Worm (Caenorhabditis elegans) whole organism, L1 larva: Measurements from ENCODE around the gene C50E3.11.

Source experiments
- C04F5.9 ChIP-seq: sonication (generic microtip); optimal IDR thresholded peaks from 2 replicates; lab custom pipeline; 2016; ENCODE audit warnings: missing genetic modification characterization, missing compliant biosample characterization
- C34B4.2 ChIP-seq: sonication (generic microtip); optimal IDR thresholded peaks from 2 replicates; lab custom pipeline; 2017; ENCODE audit warnings: mild to moderate bottlenecking, missing genetic modification characterization, missing compliant biosample characterization
- Y116A8C.19 ChIP-seq: sonication (generic microtip); optimal IDR thresholded peaks from 2 replicates; lab custom pipeline; 2016; ENCODE audit warnings: missing compliant biosample characterization, missing genetic modification characterization, borderline replicate concordance
- aha-1 ChIP-seq: fragments of 150-350 bp; optimal IDR thresholded peaks from 2 replicates; lab custom pipeline; 2014; ENCODE audit warnings: missing biosample characterization, missing genetic modification characterization
- alr-1 ChIP-seq: fragments of 200-800 bp; sonication (Bioruptor generic); optimal IDR thresholded peaks from 2 replicates; lab custom pipeline; 2018; ENCODE audit warnings: borderline replicate concordance, mild to moderate bottlenecking, missing genetic modification characterization, missing compliant biosample characterization
- ceh-8 ChIP-seq: fragments of 200-800 bp; sonication (Bioruptor generic); optimal IDR thresholded peaks from 2 replicates; lab custom pipeline; 2018; ENCODE audit warnings: mild to moderate bottlenecking, missing genetic modification characterization, moderate library complexity, missing compliant biosample characterization
- ceh-82 ChIP-seq, 3 experiments: fragments of 150-350 bp in 1 of 3; sonication (generic microtip) in 2 of 3; optimal IDR thresholded peaks; 2 replicates each; lab custom pipeline; 2014 to 2017; ENCODE audit warnings: missing biosample characterization in 3 of 3, missing genetic modification characterization in 3 of 3
- ceh-88 ChIP-seq: fragments of 200-800 bp; sonication (Bioruptor generic); IDR thresholded peaks from 2 replicates; pipeline ENCODE4 v1.3.6; 2022; ENCODE audit warnings: missing genetic modification characterization, missing compliant biosample characterization
- ceh-90 ChIP-seq: sonication (generic microtip); optimal IDR thresholded peaks from 2 replicates; lab custom pipeline; 2016; ENCODE audit warnings: missing genetic modification characterization, missing compliant biosample characterization
- efl-3 ChIP-seq: fragments of 200-800 bp; sonication (Bioruptor generic); optimal IDR thresholded peaks from 2 replicates; lab custom pipeline; 2018; ENCODE audit warnings: mild to moderate bottlenecking, missing genetic modification characterization, missing compliant biosample characterization
- egl-13 ChIP-seq: sonication (generic microtip); optimal IDR thresholded peaks from 2 replicates; lab custom pipeline; 2016; ENCODE audit warnings: missing genotype, missing genetic modification reagents, missing genetic modification characterization, missing compliant biosample characterization
- elt-2 ChIP-seq: sonication (generic microtip); optimal IDR thresholded peaks from 2 replicates; lab custom pipeline; 2016; ENCODE audit warnings: missing genetic modification characterization, mild to moderate bottlenecking, inconsistent platforms, missing compliant biosample characterization, missing genetic modification reagents
- fkh-8 ChIP-seq: sonication (generic microtip); optimal IDR thresholded peaks from 2 replicates; lab custom pipeline; 2016; ENCODE audit warnings: mild to moderate bottlenecking, missing genetic modification characterization, missing compliant biosample characterization
- grh-1 ChIP-seq: fragments of 200-800 bp; sonication (Bioruptor generic); IDR thresholded peaks from 2 replicates; pipeline ENCODE4 v1.3.6; 2022; ENCODE audit warnings: missing genetic modification reagents, missing genetic modification characterization, missing compliant biosample characterization
- hlh-17 ChIP-seq: fragments of 200-800 bp; sonication (Bioruptor generic); optimal IDR thresholded peaks from 2 replicates; lab custom pipeline; 2018; ENCODE audit warnings: missing genetic modification characterization, mild to moderate bottlenecking, missing compliant biosample characterization, moderate library complexity, borderline replicate concordance
- hlh-4 ChIP-seq: sonication (generic microtip); optimal IDR thresholded peaks from 2 replicates; lab custom pipeline; 2016; ENCODE audit warnings: mild to moderate bottlenecking, missing genetic modification characterization, missing compliant biosample characterization
- lsy-2 ChIP-seq, 2 experiments: fragments of 150-350 bp; optimal IDR thresholded peaks; 2 replicates each; lab custom pipeline; 2014; ENCODE audit warnings: missing biosample characterization in 2 of 2, missing genetic modification characterization in 2 of 2
- mdl-1 ChIP-seq, 2 experiments: fragments of 150-350 bp; optimal IDR thresholded peaks; 2 replicates each; lab custom pipeline; 2014 to 2017; ENCODE audit warnings: missing biosample characterization in 2 of 2, missing genetic modification characterization in 2 of 2, inconsistent platforms in 1 of 2
- mef-2 ChIP-seq: fragments of 150-350 bp; optimal IDR thresholded peaks from 2 replicates; lab custom pipeline; 2014; ENCODE audit warnings: missing biosample characterization, missing genetic modification characterization
- mep-1 ChIP-seq: fragments of 150-350 bp; optimal IDR thresholded peaks from 2 replicates; lab custom pipeline; 2014; ENCODE audit warnings: missing biosample characterization, missing genetic modification characterization
- nhr-12 ChIP-seq: sonication (generic microtip); optimal IDR thresholded peaks from 2 replicates; lab custom pipeline; 2017; ENCODE audit warnings: missing biosample characterization, missing genetic modification characterization
- nhr-19 ChIP-seq: fragments of 200-800 bp; sonication (Bioruptor generic); conservative IDR thresholded peaks from 2 replicates; pipeline ENCODE4 v1.3.6; 2022; ENCODE audit warnings: missing genetic modification characterization, missing compliant biosample characterization
- nhr-237 ChIP-seq: fragments of 150-350 bp; optimal IDR thresholded peaks from 2 replicates; lab custom pipeline; 2014; ENCODE audit warnings: missing biosample characterization, missing genetic modification characterization
- nhr-47 ChIP-seq: sonication (generic microtip); optimal IDR thresholded peaks from 2 replicates; lab custom pipeline; 2016; ENCODE audit warnings: mild to moderate bottlenecking, missing genetic modification characterization, moderate library complexity, missing compliant biosample characterization
- nhr-71 ChIP-seq: sonication (generic microtip); optimal IDR thresholded peaks from 2 replicates; lab custom pipeline; 2016; ENCODE audit warnings: mild to moderate bottlenecking, missing genetic modification characterization, moderate library complexity, missing compliant biosample characterization
- nhr-76 ChIP-seq: sonication (generic microtip); optimal IDR thresholded peaks from 2 replicates; lab custom pipeline; 2017; ENCODE audit warnings: missing biosample characterization, missing genetic modification characterization
- nhr-77 ChIP-seq: fragments of 150-350 bp; optimal IDR thresholded peaks from 2 replicates; lab custom pipeline; 2014; ENCODE audit warnings: missing biosample characterization, missing genetic modification characterization
- nhr-85 ChIP-seq: sonication (generic microtip); peaks from one replicate; lab custom pipeline; 2016; ENCODE audit warnings: missing genetic modification characterization, inconsistent platforms, missing compliant biosample characterization
- nhr-90 ChIP-seq: sonication (generic microtip); optimal IDR thresholded peaks from 2 replicates; lab custom pipeline; 2016; ENCODE audit warnings: mild to moderate bottlenecking, missing genetic modification characterization, missing compliant biosample characterization; ENCODE audit not compliant: poor library complexity
- pag-3 ChIP-seq: sonication (generic microtip); optimal IDR thresholded peaks from 2 replicates; lab custom pipeline; 2017; ENCODE audit warnings: missing genetic modification characterization, mild to moderate bottlenecking, missing compliant biosample characterization, antibody characterized with exemption, borderline replicate concordance; ENCODE audit not compliant: insufficient read depth
- pax-3 ChIP-seq: fragments of 200-800 bp; sonication (Bioruptor generic); optimal IDR thresholded peaks from 2 replicates; lab custom pipeline; 2018; ENCODE audit warnings: mild to moderate bottlenecking, missing genetic modification characterization, moderate library complexity, missing compliant biosample characterization
- snu-23 ChIP-seq: sonication (generic microtip); optimal IDR thresholded peaks from 2 replicates; lab custom pipeline; 2016; ENCODE audit warnings: missing genetic modification characterization, missing compliant biosample characterization
- sptf-1 ChIP-seq: fragments of 150-350 bp; optimal IDR thresholded peaks from 2 replicates; lab custom pipeline; 2014; ENCODE audit warnings: missing biosample characterization, missing genetic modification characterization
- swsn-7 ChIP-seq: sonication (generic microtip); optimal IDR thresholded peaks from 2 replicates; lab custom pipeline; 2016; ENCODE audit warnings: missing genetic modification characterization, missing compliant biosample characterization
- tbx-2 ChIP-seq: sonication (generic microtip); optimal IDR thresholded peaks from 2 replicates; lab custom pipeline; 2016; ENCODE audit warnings: missing genetic modification characterization, missing compliant biosample characterization
- tlp-1 ChIP-seq: fragments of 150-350 bp; optimal IDR thresholded peaks from 2 replicates; lab custom pipeline; 2014; ENCODE audit warnings: missing biosample characterization, missing genetic modification characterization
- unc-30 ChIP-seq: sonication (generic microtip); optimal IDR thresholded peaks from 2 replicates; lab custom pipeline; 2017; ENCODE audit warnings: missing biosample characterization, missing genetic modification characterization
- unc-62 ChIP-seq: fragments of 150-350 bp; optimal IDR thresholded peaks from 2 replicates; lab custom pipeline; 2014; ENCODE audit warnings: missing biosample characterization, missing genetic modification reagents, missing genetic modification characterization
- unc-98 ChIP-seq: fragments of 200-800 bp; sonication (Bioruptor generic); IDR thresholded peaks from 2 replicates; pipeline ENCODE4 v1.3.6; 2022; ENCODE audit warnings: missing genetic modification characterization, missing compliant biosample characterization
- xbp-1 ChIP-seq: sonication (generic microtip); optimal IDR thresholded peaks from 2 replicates; lab custom pipeline; 2016; ENCODE audit warnings: missing genetic modification characterization, missing compliant biosample characterization

Gene C50E3.11

ce11 chrV:7609698-7610420, 6.6 kb upstream of the C50E3.11 start, which contains the start of the genes folt-3 and clec-214:
Gene folt-3 (minus strand): TSS chrV:7609748.
Gene clec-214 (plus strand): TSS chrV:7610370.
- TF ChIP-seq aha-1 (tag; lab: Kevin White, UChicago) = no peak
- TF ChIP-seq elt-2 (tag; lab: Kevin White, UChicago) = peak; percentile 32

- no peak for TF ChIP-seq nhr-12 (tag; lab: Kevin White, UChicago)
- no peak for TF ChIP-seq Y116A8C.19 (tag; lab: Kevin White, UChicago)
- TF ChIP-seq mef-2 (tag; lab: Kevin White, UChicago) = no peak
Observed at ce11 chrV:7604858-7605257, 1.6 kb upstream of the C50E3.11 start, which contains the start of gene clec-213. Gene clec-213 (plus strand): TSS chrV:7605158.

DNA sequence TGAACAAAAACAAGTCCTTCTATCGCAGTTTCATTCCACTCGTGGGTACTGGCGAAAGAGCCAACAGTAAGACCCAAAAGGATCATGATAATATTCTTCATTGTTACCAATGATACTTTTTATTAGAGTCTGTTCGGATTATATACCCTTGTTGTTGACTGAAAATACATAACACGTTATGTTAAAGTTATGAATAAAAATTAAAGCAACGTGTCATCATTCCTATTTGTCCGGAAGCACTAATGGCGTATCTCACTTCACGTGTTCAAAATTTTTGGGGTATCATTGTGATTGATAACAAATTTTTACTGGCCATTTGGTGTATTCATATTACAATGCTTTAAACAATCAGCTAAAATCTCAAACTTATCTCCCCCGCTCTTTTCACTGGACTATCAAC, 1.8 kb downstream of the C50E3.11 start, which contains the start of gene scl-26:
Gene scl-26 (minus strand): TSS at position 101 of the 400 bp plus-strand sequence.
- no peak for TF ChIP-seq nhr-19 (GFP tag; lab: Robert Waterston, UW)
- no peak for TF ChIP-seq nhr-237 (tag; lab: Kevin White, UChicago)
- no peak for TF ChIP-seq mep-1 (tag; lab: Kevin White, UChicago)
- no peak for TF ChIP-seq aha-1 (tag; lab: Kevin White, UChicago)
- TF ChIP-seq hlh-4 (tag; lab: Kevin White, UChicago) = no peak
- TF ChIP-seq ceh-8 (GFP tag; lab: Kevin White, UChicago) = no peak
- TF ChIP-seq snu-23 = no peak
- TF ChIP-seq tbx-2 = no peak
- TF ChIP-seq nhr-85 = no peak
- no peak for TF ChIP-seq hlh-17
- no peak for TF ChIP-seq unc-30 (tag; lab: Kevin White, UChicago)
- no peak for TF ChIP-seq nhr-76 (tag; lab: Kevin White, UChicago)
- no peak for TF ChIP-seq swsn-7
- TF ChIP-seq efl-3 (GFP tag; lab: Kevin White, UChicago) = no peak
- no peak for TF ChIP-seq xbp-1 (tag; lab: Kevin White, UChicago)
- no peak for TF ChIP-seq alr-1 (tag; lab: Kevin White, UChicago)
- no peak for TF ChIP-seq pax-3
- TF ChIP-seq C34B4.2 = no peak
- no peak for TF ChIP-seq fkh-8 (tag; lab: Kevin White, UChicago)
- TF ChIP-seq nhr-71 = no peak

DNA sequence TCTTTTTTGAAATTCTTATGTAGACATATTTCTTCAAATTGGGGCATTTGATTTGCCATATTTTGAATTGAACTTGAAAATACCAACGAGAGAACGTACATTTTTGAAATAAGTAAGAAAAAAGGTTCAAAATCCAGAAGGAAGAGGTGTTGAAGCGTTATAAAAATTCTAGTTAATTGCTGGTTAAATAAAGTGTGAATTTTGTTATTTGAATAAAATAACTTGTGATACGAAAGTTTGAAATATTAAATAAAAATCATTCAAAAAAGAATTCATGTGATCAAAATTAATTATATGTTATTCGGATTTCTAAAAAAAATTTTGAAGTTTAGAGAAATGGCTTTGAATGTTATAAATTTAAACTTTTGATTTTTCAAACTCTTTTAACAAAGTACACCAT, 3.1 kb downstream of the C50E3.11 start, which contains the start of gene C50E3.9:
Gene C50E3.9 (minus strand): TSS at position 101 of the 400 bp plus-strand sequence.
- TF ChIP-seq lsy-2 (tag; optimal IDR thresholded peaks at IDR 0.05; lab: Kevin White, UChicago) (no peak), snu-23 (no peak), tlp-1 (tag; lab: Kevin White, UChicago) (no peak), nhr-77 (no peak), mdl-1 (tag; optimal IDR thresholded peaks at IDR 0.05; lab: Kevin White, UChicago) (no peak), fkh-8 (tag; lab: Kevin White, UChicago) (no peak), pag-3 (no peak), grh-1 (no peak), nhr-47 (tag; lab: Kevin White, UChicago) (no peak), sptf-1 (tag; lab: Kevin White, UChicago) (no peak), nhr-90 (no peak), ceh-88 (GFP tag; lab: Robert Waterston, UW) (no peak), C04F5.9 (tag; lab: Kevin White, UChicago) (no peak), pax-3 (no peak), unc-62 (GFP tag; lab: Kevin White, UChicago) (no peak), ceh-90 (tag; lab: Kevin White, UChicago) (no peak), unc-98 (GFP tag; lab: Robert Waterston, UW) (no peak), ceh-82 (tag; optimal IDR thresholded peaks at IDR 0.05; lab: Kevin White, UChicago) (no peak), egl-13 (tag; lab: Kevin White, UChicago) (no peak)
